Worm (Caenorhabditis elegans) whole organism, L4 larva: Measurements from ENCODE around the gene C44C10.3.

Experiments used
- ZK337.2 ChIP-seq: fragments of 200-800 bp; sonication (Bioruptor generic); IDR thresholded peaks from 2 replicates; pipeline ENCODE4 v1.3.6; 2022; ENCODE audit warnings: missing genetic modification reagents, missing genetic modification characterization, missing compliant biosample characterization
- ceh-32 ChIP-seq: sonication (generic microtip); optimal IDR thresholded peaks from 2 replicates; lab custom pipeline; 2016; ENCODE audit warnings: mild to moderate bottlenecking, missing genetic modification characterization, missing compliant biosample characterization; ENCODE audit not compliant: poor library complexity
- fos-1 ChIP-seq: fragments of 150-350 bp; optimal IDR thresholded peaks from 2 replicates; lab custom pipeline; 2014; ENCODE audit warnings: missing biosample characterization, missing genetic modification characterization
- lin-15B ChIP-seq: fragments of 150-350 bp; sonication (generic microtip); optimal IDR thresholded peaks from 3 replicates; lab custom pipeline; 2014; ENCODE audit warnings: missing biosample characterization, missing genetic modification characterization
- mxl-2 ChIP-seq: fragments of 200-800 bp; sonication (Bioruptor generic); conservative IDR thresholded peaks from 2 replicates; pipeline ENCODE4 v1.3.6; 2022; ENCODE audit warnings: missing genetic modification reagents, missing genetic modification characterization, missing compliant biosample characterization
- nhr-237 ChIP-seq: sonication (generic microtip); optimal IDR thresholded peaks from 2 replicates; lab custom pipeline; 2017; ENCODE audit warnings: missing biosample characterization, missing genetic modification characterization
- pqm-1 ChIP-seq: sonication (generic microtip); optimal IDR thresholded peaks from 2 replicates; lab custom pipeline; 2017; ENCODE audit warnings: missing biosample characterization, missing genetic modification characterization
- sdz-12 ChIP-seq: fragments of 200-800 bp; sonication (Bioruptor generic); optimal IDR thresholded peaks from 2 replicates; lab custom pipeline; 2018; ENCODE audit warnings: mild to moderate bottlenecking, missing genetic modification characterization, missing compliant biosample characterization

- no peak for TF ChIP-seq lin-15B (tag; lab: Kevin White, UChicago)
- TF ChIP-seq ceh-32 (tag; lab: Kevin White, UChicago): no peak
- TF ChIP-seq fos-1 (tag; lab: Kevin White, UChicago): no peak
- no peak for TF ChIP-seq nhr-237
- no peak for TF ChIP-seq mxl-2 (GFP tag; lab: Robert Waterston, UW)
- no peak for TF ChIP-seq ZK337.2
- TF ChIP-seq sdz-12: no peak
- no peak for TF ChIP-seq pqm-1 (tag; lab: Kevin White, UChicago)
Measured at ce11 chrX:11753155-11753554, 50.8 kb downstream of the C44C10.3 start.
